Worm (Caenorhabditis elegans) whole organism, early embryonic: Measurements from ENCODE around the gene F12D9.2.

Experiments used
- B0310.2 ChIP-seq: sonication (generic microtip); optimal IDR thresholded peaks from 2 replicates; lab custom pipeline; 2016; ENCODE audit warnings: mild to moderate bottlenecking, missing genetic modification characterization, missing compliant biosample characterization
- F13C5.2 ChIP-seq: sonication (generic microtip); optimal IDR thresholded peaks from 2 replicates; lab custom pipeline; 2017; ENCODE audit warnings: mild to moderate bottlenecking, missing genetic modification characterization, inconsistent platforms, missing compliant biosample characterization
- aly-1 ChIP-seq: sonication (generic microtip); optimal IDR thresholded peaks from 2 replicates; lab custom pipeline; 2016; ENCODE audit warnings: missing genetic modification characterization, missing compliant biosample characterization
- ama-1 ChIP-seq: fragments of 150-350 bp; optimal IDR thresholded peaks from 2 replicates; lab custom pipeline; 2014
- ceh-13 ChIP-seq: fragments of 200-800 bp; sonication (Bioruptor generic); optimal IDR thresholded peaks from 2 replicates; lab custom pipeline; 2018; ENCODE audit warnings: mild to moderate bottlenecking, missing genetic modification characterization, missing compliant biosample characterization
- ets-7 ChIP-seq: sonication (generic microtip); optimal IDR thresholded peaks from 2 replicates; lab custom pipeline; 2016; ENCODE audit warnings: missing genotype, missing genetic modification characterization, missing compliant biosample characterization
- flt-1 ChIP-seq: fragments of 200-800 bp; sonication (Bioruptor generic); IDR thresholded peaks from 2 replicates; pipeline ENCODE4 v1.3.6; 2022; ENCODE audit warnings: missing genetic modification characterization, missing compliant biosample characterization
- hmbx-1 ChIP-seq: sonication (generic microtip); optimal IDR thresholded peaks from 2 replicates; lab custom pipeline; 2016; ENCODE audit warnings: mild to moderate bottlenecking, missing genetic modification characterization, missing compliant biosample characterization
- hmg-4 ChIP-seq: fragments of 200-800 bp; sonication (Bioruptor generic); optimal IDR thresholded peaks from 2 replicates; lab custom pipeline; 2018; ENCODE audit warnings: mild to moderate bottlenecking, missing genetic modification characterization, missing compliant biosample characterization
- hnd-1 ChIP-seq: sonication (generic microtip); optimal IDR thresholded peaks from 2 replicates; lab custom pipeline; 2016; ENCODE audit warnings: missing genetic modification characterization, missing compliant biosample characterization
- pes-1 ChIP-seq: fragments of 200-800 bp; sonication (Bioruptor generic); IDR thresholded peaks from 2 replicates; pipeline ENCODE4 v1.3.6; 2022; ENCODE audit warnings: missing genetic modification reagents, missing genetic modification characterization, missing compliant biosample characterization
- scrt-1 ChIP-seq: fragments of 200-800 bp; sonication (Bioruptor generic); IDR thresholded peaks from 2 replicates; pipeline ENCODE4 v1.3.6; 2022; ENCODE audit warnings: missing genetic modification characterization, missing compliant biosample characterization
- sea-1 ChIP-seq: fragments of 200-800 bp; sonication (Bioruptor generic); conservative IDR thresholded peaks from 2 replicates; pipeline ENCODE4 v1.3.6; 2022; ENCODE audit warnings: missing genetic modification characterization, missing compliant biosample characterization
- tbx-11 ChIP-seq: fragments of 200-800 bp; sonication (Bioruptor generic); IDR thresholded peaks from 2 replicates; pipeline ENCODE4 v1.3.6; 2022; ENCODE audit warnings: missing genetic modification characterization, missing compliant biosample characterization
- tbx-37 ChIP-seq: fragments of 200-800 bp; sonication (Bioruptor generic); conservative IDR thresholded peaks from 2 replicates; pipeline ENCODE4 v1.3.6; 2022; ENCODE audit warnings: missing genetic modification reagents, missing genetic modification characterization, missing compliant biosample characterization
- tra-4 ChIP-seq: sonication (generic microtip); optimal IDR thresholded peaks from 2 replicates; lab custom pipeline; 2017; ENCODE audit warnings: missing genetic modification characterization, missing compliant biosample characterization

F12D9.2 gene

DNA sequence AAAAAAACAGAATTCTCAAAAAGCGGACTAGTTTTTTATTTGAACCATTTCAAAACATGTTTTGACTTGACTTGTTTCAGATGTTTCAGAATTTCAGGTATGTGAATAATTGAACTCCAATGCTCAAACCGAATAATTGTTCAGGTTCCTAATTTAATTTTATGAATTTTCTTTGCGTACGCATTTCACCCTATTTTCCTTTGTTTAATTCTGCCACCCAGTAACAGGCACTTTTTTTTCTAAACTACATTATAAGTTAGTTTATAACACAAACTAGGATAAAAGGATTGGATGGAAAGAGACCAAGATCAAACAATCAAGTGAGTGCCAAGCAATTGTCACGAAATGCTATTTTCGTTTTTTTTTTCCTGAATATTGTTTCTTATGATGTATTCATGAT, 48.4 kb downstream of the F12D9.2 start:
- TF ChIP-seq ama-1 (lab: Kevin White, UChicago) (no peak), hnd-1 (tag; lab: Kevin White, UChicago) (no peak), ceh-13 (GFP tag; lab: Kevin White, UChicago) (no peak), ets-7 (tag; lab: Kevin White, UChicago) (no peak), hmbx-1 (tag; lab: Kevin White, UChicago) (no peak), hmg-4 (GFP tag; lab: Kevin White, UChicago) (no peak), pes-1 (GFP tag; lab: Robert Waterston, UW) (no peak), B0310.2 (no peak)

DNA sequence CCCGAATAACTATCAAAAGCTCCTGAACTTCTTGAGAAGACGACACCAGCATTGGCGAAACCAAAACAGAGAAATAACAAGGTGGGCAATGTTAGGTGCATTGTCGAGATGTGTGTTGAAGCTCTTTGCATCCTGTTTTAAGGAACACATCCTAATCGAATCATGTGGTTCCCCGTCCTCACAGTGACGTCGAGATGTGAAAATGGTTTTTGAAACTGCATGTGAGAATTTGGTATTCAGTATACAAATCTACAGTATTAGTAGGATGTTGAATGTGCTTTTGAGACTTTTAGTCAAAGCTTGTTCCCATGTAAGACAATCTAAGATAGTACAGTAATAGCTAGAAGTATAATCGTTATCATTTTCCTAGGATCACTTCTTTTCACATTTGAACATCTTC, 49.2 kb downstream of the F12D9.2 start, which contains the start of gene F18E9.7:
Gene F18E9.7 (minus strand): TSS at position 101 of the 400 bp plus-strand sequence.
- TF ChIP-seq B0310.2 (no peak), aly-1 (tag; lab: Kevin White, UChicago) (no peak), scrt-1 (GFP tag; lab: Robert Waterston, UW) (no peak), tbx-37 (GFP tag; lab: Robert Waterston, UW) (no peak), sea-1 (GFP tag; lab: Robert Waterston, UW) (no peak), flt-1 (no peak), ets-7 (tag; lab: Kevin White, UChicago) (no peak), hmbx-1 (tag; lab: Kevin White, UChicago) (no peak), hnd-1 (tag; lab: Kevin White, UChicago) (no peak), tbx-11 (GFP tag; lab: Robert Waterston, UW) (no peak), tra-4 (tag; lab: Kevin White, UChicago) (no peak), ceh-13 (GFP tag; lab: Kevin White, UChicago) (no peak), F13C5.2 (no peak)
